Worm (Caenorhabditis elegans): ENCODE data around the gene arid-1.

ce11 chrV:185124-185523 lies 843 bp upstream of the arid-1 start:
- TF ChIP-seq dao-5 (tag; optimal IDR thresholded peaks at IDR 0.05) (no peak), him-1 (tag; optimal IDR thresholded peaks at IDR 0.05) (no peak)

All from whole organism, L4/young adult.